Fruit fly (Drosophila melanogaster): Measurements from ENCODE around the gene kuz.

Gene kuz

DNA sequence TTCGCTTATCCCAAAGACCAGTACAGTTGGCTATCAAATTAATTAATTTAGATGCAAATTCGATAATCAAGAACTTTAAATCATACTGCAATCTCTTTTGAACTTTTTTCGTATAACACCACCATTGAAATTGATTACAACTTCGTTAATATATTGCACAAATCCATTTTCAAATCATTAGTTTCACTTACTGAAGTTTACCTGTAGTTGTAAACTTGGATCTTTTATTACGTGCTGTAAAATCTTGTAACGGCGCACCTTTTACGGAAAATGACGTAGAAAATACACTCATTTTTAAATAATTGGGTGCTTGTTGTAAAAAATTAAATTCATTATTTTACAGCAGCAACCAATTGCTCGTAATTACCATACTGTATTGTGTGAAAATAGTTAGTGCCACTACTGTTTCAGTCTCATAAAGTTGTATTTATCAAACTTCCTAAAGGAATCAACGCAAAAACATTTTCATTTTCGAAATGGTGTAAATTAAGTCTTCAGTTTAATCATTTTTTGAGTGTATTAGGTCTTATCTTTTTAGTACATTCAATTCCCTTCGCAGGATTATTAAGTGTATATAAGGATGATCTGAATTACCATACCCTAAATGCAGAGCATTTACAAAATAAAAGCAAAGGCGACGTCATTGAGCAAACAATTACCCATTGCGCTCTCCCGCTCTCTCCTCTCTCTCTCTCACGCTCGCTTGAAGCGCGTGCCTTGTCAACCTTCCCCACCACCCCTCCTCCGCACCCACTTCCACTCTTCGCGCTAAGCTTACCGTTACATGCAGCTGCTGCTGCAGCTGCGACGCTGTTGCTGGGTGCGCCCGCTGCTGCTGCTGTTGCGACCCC lies 37.5 kb upstream of the kuz start (continued):
- TF ChIP-seq danr (GFP tag; IDR thresholded peaks at IDR 0.05) (no peak), Fer2 (tag; optimal IDR thresholded peaks at IDR 0.05) (no peak), CG8290 (GFP tag; optimal IDR thresholded peaks at IDR 0.05) (no peak), CG8290 (tag; optimal IDR thresholded peaks at IDR 0.05) (peak in 1 of 2 experiments; percentile 72), Aef1 (GFP tag; IDR thresholded peaks at IDR 0.05) (peak; percentile 34; the same call in 1 of the 3 replicates), Camta (GFP tag; optimal IDR thresholded peaks at IDR 0.05) (no peak), Dref (GFP tag; IDR thresholded peaks at IDR 0.05) (no peak), mirr (GFP tag; optimal IDR thresholded peaks at IDR 0.05) (no peak), odd (GFP tag; optimal IDR thresholded peaks at IDR 0.05) (no peak), HmgD (GFP tag; optimal IDR thresholded peaks at IDR 0.05) (no peak), p53 (GFP tag; optimal IDR thresholded peaks at IDR 0.05) (no peak), CG30431 (GFP tag; optimal IDR thresholded peaks at IDR 0.05) (no peak), CG34422 (GFP tag; IDR thresholded peaks at IDR 0.05) (peak; percentile 38; the same call in 1 of the 3 replicates), CG9797 (GFP tag; optimal IDR thresholded peaks at IDR 0.05) (no peak), zfh1 (GFP tag; IDR thresholded peaks at IDR 0.05) (no peak), PHDP (tag; optimal IDR thresholded peaks at IDR 0.05) (peak; percentile 44), CG9215 (GFP tag; IDR thresholded peaks at IDR 0.05) (no peak), trh (GFP tag; optimal IDR thresholded peaks at IDR 0.05) (no peak), slou (GFP tag; optimal IDR thresholded peaks at IDR 0.05) (no peak), sens (GFP tag) (peak; percentile 75), CG33557 (GFP tag; optimal IDR thresholded peaks at IDR 0.05) (no peak), seq (GFP tag; IDR thresholded peaks at IDR 0.05) (peak; percentile 45; the same call in 1 of the 2 replicates), CG9817 (tag; optimal IDR thresholded peaks at IDR 0.05) (peak; percentile 34), Hr78 (GFP tag; optimal IDR thresholded peaks at IDR 0.05) (no peak), CG18262 (tag; optimal IDR thresholded peaks at IDR 0.05) (peak; percentile 18), CG6689 (GFP tag; IDR thresholded peaks at IDR 0.05) (no peak), Spps (tag; optimal IDR thresholded peaks at IDR 0.05) (no peak), abd-A (tag; optimal IDR thresholded peaks at IDR 0.05) (no peak), CG5180 (GFP tag; optimal IDR thresholded peaks at IDR 0.05) (no peak), Hey (tag; optimal IDR thresholded peaks at IDR 0.05) (no peak), Lpt (GFP tag; optimal IDR thresholded peaks at IDR 0.05) (no peak), CG30020 (tag; optimal IDR thresholded peaks at IDR 0.05) (no peak), gsb (GFP tag; IDR thresholded peaks at IDR 0.05) (no peak), tin (GFP tag; optimal IDR thresholded peaks at IDR 0.05) (no peak), ham (GFP tag; IDR thresholded peaks at IDR 0.05) (no peak), CG9437 (GFP tag; optimal IDR thresholded peaks at IDR 0.05) (peak; percentile 45), mam (GFP tag; optimal IDR thresholded peaks at IDR 0.05) (peak; percentile 27), H2.0 (GFP tag; IDR thresholded peaks at IDR 0.05) (peak; percentile 23; the same call in 1 of the 2 replicates), CG6683 (GFP tag; optimal IDR thresholded peaks at IDR 0.05) (no peak), CG6654 (GFP tag; optimal IDR thresholded peaks at IDR 0.05) (no peak), emc (GFP tag; optimal IDR thresholded peaks at IDR 0.05) (no peak), bowl (GFP tag; IDR thresholded peaks at IDR 0.05) (peak; percentile 70; the same call in 1 of the 2 replicates), sug (tag; optimal IDR thresholded peaks at IDR 0.05) (no peak), gsb-n (tag; optimal IDR thresholded peaks at IDR 0.05) (no peak), rib (GFP tag; IDR thresholded peaks at IDR 0.05) (no peak), jigr1 (GFP tag; IDR thresholded peaks at IDR 0.05) (no peak), Scr (GFP tag; IDR thresholded peaks at IDR 0.05; ENCODE audit: partially characterized antibody) (no peak), nerfin-1 (tag; optimal IDR thresholded peaks at IDR 0.05) (no peak), B-H2 (GFP tag; optimal IDR thresholded peaks at IDR 0.05) (no peak), CG31224 (GFP tag; IDR thresholded peaks at IDR 0.05) (no peak), CG3281 (GFP tag; optimal IDR thresholded peaks at IDR 0.05) (peak; percentile 47)
